Fruit fly (Drosophila melanogaster) whole organism, pupa: Measurements from ENCODE around the gene Octbeta1R.

Experiments used
- CG10348 ChIP-seq: fragments of 200-800 bp; sonication (Bioruptor generic); IDR thresholded peaks from 2 replicates; pipeline ENCODE4 v1.3.6; 2022; ENCODE audit warnings: missing biosample characterization, missing genetic modification characterization
- CG12605 ChIP-seq: fragments of 200-800 bp; sonication (Bioruptor generic); IDR thresholded peaks from 2 replicates; pipeline ENCODE4 v1.3.6; 2022; ENCODE audit warnings: missing biosample characterization, missing genetic modification characterization
- CG13204 ChIP-seq: fragments of 200-800 bp; sonication (Bioruptor generic); optimal IDR thresholded peaks from 2 replicates; lab custom pipeline; 2018; ENCODE audit warnings: missing biosample characterization, mild to moderate bottlenecking, missing genetic modification characterization, moderate library complexity
- CG14655 ChIP-seq: fragments of 200-800 bp; sonication (Bioruptor generic); optimal IDR thresholded peaks from 3 replicates; lab custom pipeline; 2017; ENCODE audit warnings: mild to moderate bottlenecking, missing biosample characterization, missing genetic modification reagents, missing genetic modification characterization
- CG15710 ChIP-seq: fragments of 200-800 bp; sonication (Bioruptor generic); optimal IDR thresholded peaks from 2 replicates; lab custom pipeline; 2018; ENCODE audit warnings: missing biosample characterization, mild to moderate bottlenecking, missing genetic modification characterization, moderate library complexity
- CG17806 ChIP-seq: fragments of 200-800 bp; sonication (Bioruptor generic); optimal IDR thresholded peaks from 2 replicates; lab custom pipeline; 2018; ENCODE audit warnings: missing biosample characterization, mild to moderate bottlenecking, missing genetic modification characterization, moderate library complexity
- CG32121 ChIP-seq: fragments of 200-800 bp; sonication (Bioruptor generic); IDR thresholded peaks from 2 replicates; pipeline ENCODE4 v1.3.6; 2022; ENCODE audit warnings: missing biosample characterization, missing genetic modification characterization
- CG34367 ChIP-seq: fragments of 200-800 bp; sonication (Bioruptor generic); optimal IDR thresholded peaks from 2 replicates; lab custom pipeline; 2018; ENCODE audit warnings: missing biosample characterization, mild to moderate bottlenecking, missing genetic modification characterization
- CG4496 ChIP-seq: fragments of 200-800 bp; sonication (Bioruptor generic); IDR thresholded peaks from 3 replicates; pipeline ENCODE4 v1.3.6; 2022; ENCODE audit warnings: missing biosample characterization, missing genetic modification characterization
- CG8159 ChIP-seq: fragments of 200-800 bp; sonication (Bioruptor generic); optimal IDR thresholded peaks from 3 replicates; lab custom pipeline; 2018; ENCODE audit warnings: missing biosample characterization, mild to moderate bottlenecking, missing genetic modification characterization, moderate library complexity
- CG8301 ChIP-seq: fragments of 200-800 bp; sonication (Bioruptor generic); optimal IDR thresholded peaks from 2 replicates; lab custom pipeline; 2018; ENCODE audit warnings: missing biosample characterization, mild to moderate bottlenecking, missing genetic modification characterization
- CG9948 ChIP-seq: fragments of 200-800 bp; sonication (Bioruptor generic); optimal IDR thresholded peaks from 2 replicates; lab custom pipeline; 2018; ENCODE audit warnings: missing biosample characterization, mild to moderate bottlenecking, missing genetic modification characterization, moderate library complexity
- D1 ChIP-seq: fragments of 200-800 bp; sonication (Bioruptor generic); optimal IDR thresholded peaks from 2 replicates; lab custom pipeline; 2018; ENCODE audit warnings: missing biosample characterization, mild to moderate bottlenecking, missing genetic modification characterization, moderate library complexity
- EcR ChIP-seq: fragments of 200-800 bp; sonication (Bioruptor generic); optimal IDR thresholded peaks from 3 replicates; lab custom pipeline; 2019; ENCODE audit warnings: missing biosample characterization, missing genetic modification characterization, mild to moderate bottlenecking, moderate library complexity, missing genetic modification reagents
- Ets98B ChIP-seq: fragments of 200-800 bp; sonication (Bioruptor generic); IDR thresholded peaks from 2 replicates; pipeline ENCODE4 v1.3.6; 2022; ENCODE audit warnings: missing biosample characterization, missing genetic modification characterization
- Pif1A ChIP-seq: fragments of 200-800 bp; sonication (Bioruptor generic); optimal IDR thresholded peaks from 3 replicates; lab custom pipeline; 2016; ENCODE audit warnings: missing biosample characterization, missing genetic modification characterization
- Pif1B ChIP-seq: fragments of 200-800 bp; sonication (Bioruptor generic); optimal IDR thresholded peaks from 3 replicates; lab custom pipeline; 2016; ENCODE audit warnings: missing biosample characterization, missing genetic modification characterization
- Snoo ChIP-seq: fragments of 200-800 bp; sonication (Bioruptor generic); optimal IDR thresholded peaks from 3 replicates; lab custom pipeline; 2017; ENCODE audit warnings: missing biosample characterization, mild to moderate bottlenecking, missing genetic modification characterization, inconsistent platforms
- fd96Ca ChIP-seq: fragments of 200-800 bp; sonication (Bioruptor generic); IDR thresholded peaks from 3 replicates; pipeline ENCODE4 v1.3.6; 2022; ENCODE audit warnings: missing biosample characterization, missing genetic modification characterization
- gl ChIP-seq: fragments of 200-800 bp; sonication (Bioruptor generic); optimal IDR thresholded peaks from 2 replicates; lab custom pipeline; 2018; ENCODE audit warnings: missing biosample characterization, mild to moderate bottlenecking, missing genetic modification characterization
- rn ChIP-seq: fragments of 200-800 bp; sonication (Bioruptor generic); IDR thresholded peaks from 2 replicates; pipeline ENCODE4 v1.3.6; 2022; ENCODE audit warnings: missing biosample characterization, missing genetic modification characterization

Gene Octbeta1R

DNA sequence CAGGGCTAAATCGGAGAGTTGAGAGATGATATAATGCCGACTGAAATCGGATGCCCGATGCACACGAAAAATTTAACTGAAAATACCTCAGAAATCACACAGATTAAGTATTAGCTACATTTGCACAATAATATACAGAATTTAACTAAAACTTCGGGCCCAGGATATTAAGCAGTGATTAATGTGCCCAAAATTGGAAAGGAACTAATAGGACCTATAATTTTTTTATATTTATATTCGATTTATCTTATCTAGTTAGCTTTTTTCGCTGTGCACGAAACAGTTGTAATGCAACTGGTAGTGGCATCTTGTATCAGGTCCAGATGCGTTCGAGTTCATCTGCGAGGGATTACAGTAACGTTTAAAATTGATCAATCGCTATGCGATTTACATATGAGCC lies 41.9 kb downstream of the Octbeta1R start:
- TF ChIP-seq CG12605 (GFP tag; lab: Robert Waterston, UW) (no peak), CG13204 (GFP tag; lab: Kevin White, UChicago) (no peak), CG15710 (tag; lab: Kevin White, UChicago) (peak; percentile 23), Pif1A (GFP tag; lab: Kevin White, UChicago) (peak; percentile 16), EcR (no peak), CG9948 (tag; lab: Kevin White, UChicago) (peak; percentile 17), Ets98B (GFP tag; lab: Robert Waterston, UW) (no peak), CG17806 (tag; lab: Kevin White, UChicago) (peak; percentile 1), CG8159 (peak; percentile 50)

DNA sequence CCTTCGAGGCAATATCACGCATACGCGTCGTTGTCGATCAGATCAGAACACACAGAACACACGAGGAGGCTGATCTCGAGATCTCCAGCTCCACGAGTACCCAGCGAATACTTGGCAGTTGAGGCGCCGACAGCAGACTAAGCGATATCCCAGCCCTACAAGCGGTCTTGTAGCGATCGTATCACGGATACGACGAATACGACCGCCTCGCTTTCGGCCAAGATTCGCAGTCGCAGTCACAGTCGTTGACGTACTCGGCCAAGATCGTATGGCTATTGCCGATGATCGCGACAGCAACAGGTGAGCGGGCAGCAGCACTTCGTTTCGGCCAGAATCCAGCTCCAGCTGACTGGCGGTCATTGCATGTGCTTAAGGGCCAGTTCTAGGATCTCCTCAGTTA lies 42.7 kb downstream of the Octbeta1R start, which contains the start of gene CG5326:
TSS of gene CG5326 (minus strand) at position 158 of the 400 bp plus-strand sequence.
- TF ChIP-seq rn = no peak
- no peak for TF ChIP-seq fd96Ca
- peak; percentile 74 for TF ChIP-seq EcR
- peak; percentile 84 for TF ChIP-seq CG13204 (GFP tag; lab: Kevin White, UChicago)
- peak; percentile 13 for TF ChIP-seq CG15710 (tag; lab: Kevin White, UChicago)
- TF ChIP-seq CG34367 = no peak
- TF ChIP-seq gl = peak; percentile 3
- TF ChIP-seq CG8159 = peak; percentile 5

DNA sequence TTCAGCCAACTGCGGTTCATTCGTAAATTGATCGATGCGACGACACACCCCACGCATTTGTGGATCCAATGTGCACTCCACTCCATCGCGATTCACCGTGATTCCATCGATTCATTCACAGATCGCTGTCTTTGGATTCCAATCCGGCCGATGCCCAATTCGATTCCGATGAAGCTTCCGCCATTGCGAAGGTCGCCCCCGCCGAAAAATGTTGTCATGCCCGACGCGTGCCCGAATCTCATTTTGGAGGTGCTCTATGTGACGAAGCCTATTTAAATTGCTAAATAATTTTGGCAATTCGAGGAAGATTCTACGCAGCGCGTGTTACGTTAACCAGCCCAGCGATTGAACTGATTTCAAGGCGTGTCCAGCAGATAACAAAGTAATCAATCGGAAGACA lies 43.7 kb downstream of the Octbeta1R start:
- TF ChIP-seq CG17806 (tag; lab: Kevin White, UChicago) (no peak), CG13204 (GFP tag; lab: Kevin White, UChicago) (no peak), Pif1A (GFP tag; lab: Kevin White, UChicago) (no peak), Ets98B (GFP tag; lab: Robert Waterston, UW) (no peak), CG34367 (no peak), D1 (tag; lab: Kevin White, UChicago) (no peak), CG12605 (GFP tag; lab: Robert Waterston, UW) (no peak), CG9948 (tag; lab: Kevin White, UChicago) (no peak), CG32121 (GFP tag; lab: Robert Waterston, UW) (no peak)

DNA sequence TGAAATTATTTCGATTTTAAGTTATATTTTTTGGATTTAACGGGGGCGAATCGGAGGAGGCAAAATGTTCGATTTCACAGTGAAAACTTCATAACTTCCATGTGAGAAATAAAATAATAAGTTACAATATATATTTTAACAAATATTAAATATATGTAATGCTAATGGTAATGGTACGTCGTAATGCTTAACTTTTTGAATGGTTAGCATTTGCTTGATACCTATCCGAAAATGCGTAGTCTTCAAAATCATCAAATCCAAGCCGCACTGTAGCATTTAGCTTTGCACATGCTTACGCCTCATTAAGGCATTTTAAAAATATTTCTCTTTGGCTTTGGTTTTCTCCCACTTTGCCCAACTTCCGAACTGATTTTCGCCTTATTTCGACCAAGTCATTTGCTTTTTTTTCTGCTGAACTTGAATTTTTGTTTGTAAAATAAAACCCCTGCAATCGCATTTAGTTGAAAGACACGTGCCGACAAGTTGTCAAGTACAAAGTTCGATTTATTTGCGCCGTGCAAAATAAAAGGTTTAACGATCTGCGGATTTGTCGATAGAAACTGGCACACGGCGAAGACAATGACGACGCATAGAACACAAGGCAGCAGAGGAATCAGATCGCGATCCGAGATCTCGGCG lies 45.9 kb downstream of the Octbeta1R start:
- no peak for TF ChIP-seq CG12605 (GFP tag; lab: Robert Waterston, UW)
- TF ChIP-seq CG32121 (GFP tag; lab: Robert Waterston, UW) = no peak
- TF ChIP-seq gl = no peak
- no peak for TF ChIP-seq CG8159
- TF ChIP-seq CG17806 (tag; lab: Kevin White, UChicago) = no peak
- no peak for TF ChIP-seq fd96Ca
- TF ChIP-seq rn = no peak
- no peak for TF ChIP-seq Snoo (tag; lab: Kevin White, UChicago)
- TF ChIP-seq CG4496 (GFP tag; lab: Robert Waterston, UW) = no peak
- no peak for TF ChIP-seq CG14655 (GFP tag; lab: Kevin White, UChicago)
- no peak for TF ChIP-seq CG8301
- no peak for TF ChIP-seq Ets98B (GFP tag; lab: Robert Waterston, UW)
- no peak for TF ChIP-seq Pif1B
- no peak for TF ChIP-seq CG10348 (GFP tag; lab: Robert Waterston, UW)
- no peak for TF ChIP-seq CG15710 (tag; lab: Kevin White, UChicago)
- TF ChIP-seq CG34367 = no peak
- TF ChIP-seq EcR = no peak
- TF ChIP-seq D1 (tag; lab: Kevin White, UChicago) = no peak
- TF ChIP-seq, all 21 proteins: peak for 0

DNA sequence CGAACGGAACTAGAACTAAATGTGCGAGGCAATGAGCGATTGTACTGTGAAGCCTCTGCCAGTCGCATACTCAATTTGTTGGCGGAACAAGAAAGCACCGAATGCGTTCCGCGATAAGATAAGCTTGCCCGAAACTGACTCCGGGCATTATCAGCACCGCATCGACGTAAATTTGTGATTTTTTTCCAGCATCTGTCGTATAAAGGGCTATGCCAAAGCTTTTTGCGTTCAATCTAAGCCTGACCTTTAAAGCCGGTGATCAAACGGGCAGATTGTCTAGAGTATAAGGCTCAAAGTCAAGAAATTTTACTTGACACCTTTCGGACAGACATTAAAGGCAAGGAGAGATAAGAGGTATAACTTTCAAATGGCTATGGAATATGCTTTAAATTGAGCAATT lies 49.0 kb downstream of the Octbeta1R start:
- TF ChIP-seq Pif1A (GFP tag; lab: Kevin White, UChicago) = no peak
- no peak for TF ChIP-seq fd96Ca
- no peak for TF ChIP-seq Snoo (tag; lab: Kevin White, UChicago)
- TF ChIP-seq CG34367 = no peak
- no peak for TF ChIP-seq Ets98B (GFP tag; lab: Robert Waterston, UW)
- no peak for TF ChIP-seq CG13204 (GFP tag; lab: Kevin White, UChicago)
- TF ChIP-seq CG12605 (GFP tag; lab: Robert Waterston, UW) = no peak
- TF ChIP-seq CG8301 = no peak
- TF ChIP-seq CG17806 (tag; lab: Kevin White, UChicago) = no peak
- TF ChIP-seq CG9948 (tag; lab: Kevin White, UChicago) = no peak
- no peak for TF ChIP-seq CG32121 (GFP tag; lab: Robert Waterston, UW)
- TF ChIP-seq D1 (tag; lab: Kevin White, UChicago) = no peak
- TF ChIP-seq rn = no peak
- no peak for TF ChIP-seq CG10348 (GFP tag; lab: Robert Waterston, UW)
- no peak for TF ChIP-seq CG4496 (GFP tag; lab: Robert Waterston, UW)

DNA sequence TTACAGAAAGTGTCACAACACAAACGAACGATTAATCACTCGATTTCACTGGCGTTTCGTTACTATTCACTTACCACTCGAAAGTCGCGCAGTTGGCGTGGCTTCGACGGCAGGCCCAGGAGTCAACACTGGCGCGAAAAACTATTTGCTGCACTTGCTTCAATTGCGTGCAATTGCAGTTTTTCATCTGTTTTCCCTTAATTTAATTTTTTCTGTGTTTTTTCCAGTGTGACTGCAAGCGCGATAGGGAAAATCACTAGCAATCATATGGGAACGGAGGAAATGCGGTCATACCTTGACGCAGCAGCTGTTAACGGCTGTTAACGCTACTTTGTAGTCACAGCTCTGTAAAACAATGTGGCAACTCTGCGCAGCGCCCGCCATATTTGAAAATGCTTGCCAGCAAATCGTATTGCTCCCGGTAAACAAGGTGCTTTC lies 50.6 kb downstream of the Octbeta1R start, which contains the start of gene AdipoR:
TSS of gene AdipoR (minus strand) at position 262 of the 438 bp plus-strand sequence.
- TF ChIP-seq Snoo (tag; lab: Kevin White, UChicago) (peak; percentile 31), CG8301 (peak; percentile 0), CG12605 (GFP tag; lab: Robert Waterston, UW) (peak; percentile 18; the same call in 1 of the 2 replicates), CG4496 (GFP tag; lab: Robert Waterston, UW) (0 out of 3 replicates have a peak, but pooled peaks have one; percentile 30), Ets98B (GFP tag; lab: Robert Waterston, UW) (peak; percentile 68; the same call in 1 of the 2 replicates), CG9948 (tag; lab: Kevin White, UChicago) (no peak), D1 (tag; lab: Kevin White, UChicago) (no peak)
